Worm (Caenorhabditis elegans) whole organism, L4 larva: ENCODE results near the gene C51E3.6.

Experiments used
- F49E8.2 ChIP-seq: sonication (generic microtip); optimal IDR thresholded peaks from 2 replicates; lab custom pipeline; 2016; ENCODE audit warnings: missing compliant biosample characterization, mild to moderate bottlenecking, missing genetic modification characterization, borderline replicate concordance
- arid-1 ChIP-seq: fragments of 200-800 bp; sonication (Bioruptor generic); conservative IDR thresholded peaks from 2 replicates; pipeline ENCODE4 v1.3.6; 2022; ENCODE audit warnings: missing genetic modification reagents, missing genetic modification characterization, missing compliant biosample characterization
- dpl-1 ChIP-seq: fragments of 150-350 bp; optimal IDR thresholded peaks from 2 replicates; lab custom pipeline; 2014; ENCODE audit warnings: missing biosample characterization, missing genetic modification reagents, missing genetic modification characterization
- egl-27 ChIP-seq: sonication (generic microtip); optimal IDR thresholded peaks from 3 replicates; lab custom pipeline; 2017; ENCODE audit warnings: missing biosample characterization, missing genetic modification reagents, missing genetic modification characterization
- hlh-30 ChIP-seq: sonication (generic microtip); optimal IDR thresholded peaks from 2 replicates; lab custom pipeline; 2017; ENCODE audit warnings: antibody characterized with exemption, mild to moderate bottlenecking, missing genetic modification characterization, missing compliant biosample characterization; ENCODE audit not compliant: insufficient read depth
- lin-38 ChIP-seq: fragments of 200-800 bp; sonication (Bioruptor generic); IDR thresholded peaks from 2 replicates; pipeline ENCODE4 v1.3.6; 2022; ENCODE audit warnings: missing genetic modification reagents, missing genetic modification characterization, missing compliant biosample characterization
- lsy-2 ChIP-seq, 2 experiments: fragments of 150-350 bp in 1 of 2; sonication (generic microtip) in 1 of 2; optimal IDR thresholded peaks; 2 replicates each; lab custom pipeline; 2014 to 2017; ENCODE audit warnings: missing biosample characterization in 2 of 2, missing genetic modification characterization in 2 of 2
- nhr-237 ChIP-seq: sonication (generic microtip); optimal IDR thresholded peaks from 2 replicates; lab custom pipeline; 2017; ENCODE audit warnings: missing biosample characterization, missing genetic modification characterization
- pha-4 ChIP-seq, 2 experiments: fragments of 150-350 bp in 1 of 2; fragments of 200-800 bp in 1 of 2; sonication (Bioruptor generic) in 1 of 2; IDR thresholded peaks in 1 of 2; optimal IDR thresholded peaks in 1 of 2; 2 replicates each; pipeline versions ENCODE4 v1.3.6 to Lab custom; 2014 to 2022; ENCODE audit warnings: missing genetic modification characterization in 2 of 2, missing genetic modification reagents in 2 of 2, missing biosample characterization in 1 of 2, missing compliant biosample characterization in 1 of 2
- pqm-1 ChIP-seq: sonication (generic microtip); optimal IDR thresholded peaks from 2 replicates; lab custom pipeline; 2017; ENCODE audit warnings: missing biosample characterization, missing genetic modification characterization
- spr-1 ChIP-seq: sonication (generic microtip); optimal IDR thresholded peaks from 2 replicates; lab custom pipeline; 2016; ENCODE audit warnings: mild to moderate bottlenecking, missing genetic modification characterization, missing compliant biosample characterization

DNA sequence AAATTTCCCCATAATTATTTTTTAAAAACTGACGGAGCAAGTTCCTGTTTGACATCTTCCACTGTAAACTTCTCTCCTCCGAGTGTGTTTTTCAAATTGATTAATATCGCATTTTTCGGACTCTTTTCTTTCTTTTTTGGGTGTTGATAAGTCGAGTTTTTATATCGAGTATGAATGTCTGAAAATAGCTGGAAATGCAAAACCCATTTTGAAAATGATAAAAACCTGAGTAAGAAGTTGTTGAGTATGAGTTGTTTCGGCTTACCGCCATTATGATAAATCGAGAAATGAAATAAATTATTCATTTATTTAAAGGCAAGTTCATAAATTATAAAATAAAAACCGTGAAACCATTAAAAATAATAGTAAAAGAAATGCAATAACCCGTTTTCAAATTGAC lies 19.5 kb upstream of the C51E3.6 start, which contains the start of gene ZK856.18:
- TF ChIP-seq arid-1 (no peak), lsy-2 (tag; optimal IDR thresholded peaks at IDR 0.05; lab: Kevin White, UChicago) (no peak), nhr-237 (tag; lab: Kevin White, UChicago) (no peak), hlh-30 (tag; lab: Kevin White, UChicago) (no peak), lin-38 (GFP tag; lab: Robert Waterston, UW) (no peak), egl-27 (tag; lab: Kevin White, UChicago) (no peak), dpl-1 (GFP tag; lab: Kevin White, UChicago) (no peak), pqm-1 (tag; lab: Kevin White, UChicago) (no peak), spr-1 (tag; lab: Kevin White, UChicago) (no peak), F49E8.2 (no peak), pha-4 (GFP tag; IDR thresholded peaks at IDR 0.05; lab: Robert Waterston, UW) (no peak), pha-4 (tag; optimal IDR thresholded peaks at IDR 0.05; lab: Kevin White, UChicago) (no peak)
